Worm (Caenorhabditis elegans) whole organism, L3 larva: ENCODE data around the gene ceh-93.

Experiments used
- R02D3.7 ChIP-seq: fragments of 150-350 bp; optimal IDR thresholded peaks from 2 replicates; lab custom pipeline; 2014; ENCODE audit warnings: missing biosample characterization, missing genetic modification characterization
- ZK546.5 ChIP-seq: sonication (generic microtip); optimal IDR thresholded peaks from 2 replicates; lab custom pipeline; 2017; ENCODE audit warnings: missing biosample characterization, missing genetic modification characterization
- aly-2 ChIP-seq: fragments of 150-350 bp; optimal IDR thresholded peaks from 2 replicates; lab custom pipeline; 2014; ENCODE audit warnings: missing biosample characterization, missing genetic modification characterization
- ama-1 ChIP-seq: fragments of 150-350 bp; optimal IDR thresholded peaks from 2 replicates; lab custom pipeline; 2018
- ceh-16 ChIP-seq: sonication (generic microtip); optimal IDR thresholded peaks from 2 replicates; lab custom pipeline; 2017; ENCODE audit warnings: missing biosample characterization, missing genetic modification characterization
- ceh-28 ChIP-seq: fragments of 150-350 bp; optimal IDR thresholded peaks from 2 replicates; lab custom pipeline; 2014; ENCODE audit warnings: missing biosample characterization, missing genetic modification reagents, missing genetic modification characterization
- ceh-9 ChIP-seq: sonication (generic microtip); optimal IDR thresholded peaks from 2 replicates; lab custom pipeline; 2018; ENCODE audit warnings: missing biosample characterization, missing genetic modification characterization
- daf-12 ChIP-seq: fragments of 150-350 bp; optimal IDR thresholded peaks from 2 replicates; lab custom pipeline; 2014; ENCODE audit warnings: missing biosample characterization, missing genetic modification reagents, missing genetic modification characterization
- elt-1 ChIP-seq: fragments of 150-350 bp; optimal IDR thresholded peaks from 2 replicates; lab custom pipeline; 2014; ENCODE audit warnings: missing biosample characterization, missing genetic modification characterization
- elt-2 ChIP-seq: sonication (generic microtip); optimal IDR thresholded peaks from 2 replicates; lab custom pipeline; 2016; ENCODE audit warnings: missing genetic modification reagents, mild to moderate bottlenecking, missing genetic modification characterization, missing compliant biosample characterization
- elt-3 ChIP-seq, 3 experiments: fragments of 150-350 bp in 1 of 3; sonication (generic microtip) in 2 of 3; optimal IDR thresholded peaks; 2 replicates in 2 of 3; 4 replicates in 1 of 3; lab custom pipeline; 2014 to 2017; ENCODE audit warnings: missing biosample characterization in 3 of 3, missing genetic modification characterization in 3 of 3
- eor-1 ChIP-seq, 2 experiments: fragments of 150-350 bp; optimal IDR thresholded peaks; 2 replicates each; lab custom pipeline; 2014 to 2018; ENCODE audit warnings: missing biosample characterization in 2 of 2, missing genetic modification characterization in 2 of 2
- fkh-10 ChIP-seq: sonication (generic microtip); optimal IDR thresholded peaks from 2 replicates; lab custom pipeline; 2017; ENCODE audit warnings: missing biosample characterization, missing genetic modification reagents, missing genetic modification characterization
- fkh-2 ChIP-seq: fragments of 150-350 bp; optimal IDR thresholded peaks from 2 replicates; lab custom pipeline; 2014; ENCODE audit warnings: missing biosample characterization, missing genetic modification reagents, missing genetic modification characterization
- fos-1 ChIP-seq: fragments of 150-350 bp; optimal IDR thresholded peaks from 2 replicates; lab custom pipeline; 2014; ENCODE audit warnings: missing biosample characterization, missing genetic modification characterization
- jun-1 ChIP-seq: fragments of 150-350 bp; optimal IDR thresholded peaks from 2 replicates; lab custom pipeline; 2014; ENCODE audit warnings: missing biosample characterization, missing genetic modification reagents, missing genetic modification characterization
- lin-15B ChIP-seq: fragments of 150-350 bp; optimal IDR thresholded peaks from 2 replicates; lab custom pipeline; 2014; ENCODE audit warnings: missing biosample characterization, missing genetic modification characterization
- lsy-12 ChIP-seq: sonication (generic microtip); optimal IDR thresholded peaks from 2 replicates; lab custom pipeline; 2016; ENCODE audit warnings: mild to moderate bottlenecking, missing genetic modification characterization, missing compliant biosample characterization
- nhr-11 ChIP-seq: fragments of 150-350 bp; optimal IDR thresholded peaks from 2 replicates; lab custom pipeline; 2014; ENCODE audit warnings: missing biosample characterization, missing genetic modification characterization
- nhr-23 ChIP-seq: fragments of 150-350 bp; optimal IDR thresholded peaks from 2 replicates; lab custom pipeline; 2014; ENCODE audit warnings: missing biosample characterization, missing genetic modification reagents, missing genetic modification characterization
- nhr-25 ChIP-seq: sonication (generic microtip); optimal IDR thresholded peaks from 2 replicates; lab custom pipeline; 2017; ENCODE audit warnings: missing biosample characterization, missing genetic modification characterization
- nhr-43 ChIP-seq: sonication (generic microtip); optimal IDR thresholded peaks from 2 replicates; lab custom pipeline; 2016; ENCODE audit warnings: mild to moderate bottlenecking, missing genetic modification characterization, missing compliant biosample characterization; ENCODE audit not compliant: poor library complexity, severe bottlenecking
- nhr-67 ChIP-seq: fragments of 150-350 bp; optimal IDR thresholded peaks from 2 replicates; lab custom pipeline; 2014; ENCODE audit warnings: missing biosample characterization, missing genetic modification characterization
- nhr-76 ChIP-seq: fragments of 150-350 bp; sonication (generic microtip); optimal IDR thresholded peaks from 5 replicates; lab custom pipeline; 2014; ENCODE audit warnings: missing biosample characterization, missing genetic modification characterization
- nhr-77 ChIP-seq: fragments of 150-350 bp; optimal IDR thresholded peaks from 2 replicates; lab custom pipeline; 2014; ENCODE audit warnings: missing biosample characterization, missing genetic modification characterization
- pqm-1 ChIP-seq: fragments of 150-350 bp; optimal IDR thresholded peaks from 2 replicates; lab custom pipeline; 2017; ENCODE audit warnings: missing biosample characterization, missing genetic modification characterization, inconsistent platforms
- sea-2 ChIP-seq: fragments of 150-350 bp; sonication (generic microtip); optimal IDR thresholded peaks from 4 replicates; lab custom pipeline; 2014; ENCODE audit warnings: missing biosample characterization, missing genetic modification reagents, missing genetic modification characterization
- skn-1 ChIP-seq: fragments of 150-350 bp; optimal IDR thresholded peaks from 2 replicates; lab custom pipeline; 2014; ENCODE audit warnings: missing biosample characterization, missing genetic modification characterization
- snpc-4 ChIP-seq: fragments of 150-350 bp; optimal IDR thresholded peaks from 2 replicates; lab custom pipeline; 2014; ENCODE audit warnings: missing biosample characterization, missing genetic modification characterization
- unc-39 ChIP-seq: sonication (generic microtip); optimal IDR thresholded peaks from 4 replicates; lab custom pipeline; 2017; ENCODE audit warnings: missing biosample characterization, missing genetic modification characterization
- unc-62 ChIP-seq: fragments of 150-350 bp; sonication (generic microtip); optimal IDR thresholded peaks from 4 replicates; lab custom pipeline; 2014; ENCODE audit warnings: missing biosample characterization, missing genetic modification reagents, missing genetic modification characterization
- zag-1 ChIP-seq: fragments of 150-350 bp; optimal IDR thresholded peaks from 2 replicates; lab custom pipeline; 2014; ENCODE audit warnings: missing biosample characterization, missing genetic modification characterization
- ztf-11 ChIP-seq: fragments of 150-350 bp; optimal IDR thresholded peaks from 2 replicates; lab custom pipeline; 2014; ENCODE audit warnings: missing biosample characterization, missing genetic modification characterization
- ztf-4 ChIP-seq: fragments of 150-350 bp; optimal IDR thresholded peaks from 2 replicates; lab custom pipeline; 2014; ENCODE audit warnings: missing biosample characterization, missing genetic modification characterization

The ceh-93 gene

ce11 chrX:410073-410572, 21.5 kb upstream of the ceh-93 start (continued):
- TF ChIP-seq ztf-11: no peak
- no peak for TF ChIP-seq fkh-2 (tag; lab: Kevin White, UChicago)
- peak; percentile 83 for TF ChIP-seq pqm-1
- peak; percentile 78 for TF ChIP-seq R02D3.7 (tag; lab: Kevin White, UChicago)
- TF ChIP-seq nhr-11 (tag; lab: Kevin White, UChicago): peak; percentile 79
- peak; percentile 90 for TF ChIP-seq nhr-25 (tag; lab: Kevin White, UChicago)
- peak; percentile 78 for TF ChIP-seq snpc-4 (tag; lab: Kevin White, UChicago)

- TF ChIP-seq ztf-4 (tag; lab: Kevin White, UChicago) (no peak), jun-1 (no peak), nhr-23 (no peak), skn-1 (tag; lab: Kevin White, UChicago) (no peak)
These were observed 16.0 kb upstream of the ceh-93 start, which contains the start of gene R04A9.1 for ce11 chrX:404597-404996. R04A9.1 (plus strand) TSS chrX:404897.

ce11 chrX:402951-403350, 14.4 kb upstream of the ceh-93 start:
- TF ChIP-seq elt-3 (tag; optimal IDR thresholded peaks at IDR 0.05; lab: Kevin White, UChicago): no peak
- TF ChIP-seq sea-2 (GFP tag; lab: Kevin White, UChicago): no peak
- TF ChIP-seq unc-39 (tag; lab: Kevin White, UChicago): no peak
- no peak for TF ChIP-seq fkh-10 (GFP tag; lab: Kevin White, UChicago)
- TF ChIP-seq ama-1 (lab: Kevin White, UChicago): no peak
- peak; percentile 25 for TF ChIP-seq nhr-23
- TF ChIP-seq jun-1: peak; percentile 12
- no peak for TF ChIP-seq elt-1
- peak; percentile 39 for TF ChIP-seq nhr-43 (tag; lab: Kevin White, UChicago)

DNA sequence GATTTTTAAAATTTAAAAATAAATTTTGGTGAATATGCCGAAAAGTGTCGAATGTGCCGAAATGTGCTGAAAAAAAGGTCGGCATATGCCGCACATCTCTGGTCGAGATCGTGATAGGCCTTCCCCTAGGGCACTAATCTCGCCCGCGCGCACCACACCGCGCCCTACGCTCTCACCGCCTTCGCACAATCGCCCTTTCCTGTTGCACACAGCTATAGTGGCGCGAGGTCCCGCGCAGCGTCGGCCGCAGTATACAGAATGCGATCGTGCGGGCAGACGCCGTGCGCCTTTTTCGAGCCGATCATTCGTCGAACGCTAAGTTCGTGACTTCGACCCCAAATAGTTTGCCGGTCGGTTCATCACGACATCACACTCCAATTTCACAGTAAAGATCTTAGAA, 10.9 kb upstream of the ceh-93 start:
- TF ChIP-seq elt-2 (tag; lab: Kevin White, UChicago) (no peak), fkh-10 (GFP tag; lab: Kevin White, UChicago) (no peak), elt-1 (no peak), fkh-2 (tag; lab: Kevin White, UChicago) (no peak), skn-1 (tag; lab: Kevin White, UChicago) (no peak), nhr-76 (tag; lab: Kevin White, UChicago) (no peak), nhr-43 (tag; lab: Kevin White, UChicago) (no peak), pqm-1 (no peak), nhr-25 (tag; lab: Kevin White, UChicago) (no peak), ceh-9 (tag; lab: Kevin White, UChicago) (no peak), daf-12 (no peak), fos-1 (tag; lab: Kevin White, UChicago) (no peak), zag-1 (tag; lab: Kevin White, UChicago) (no peak), lsy-12 (tag; lab: Kevin White, UChicago) (no peak), ZK546.5 (tag; lab: Kevin White, UChicago) (no peak), eor-1 (tag; optimal IDR thresholded peaks at IDR 0.05; lab: Kevin White, UChicago) (no peak), snpc-4 (tag; lab: Kevin White, UChicago) (no peak)

DNA sequence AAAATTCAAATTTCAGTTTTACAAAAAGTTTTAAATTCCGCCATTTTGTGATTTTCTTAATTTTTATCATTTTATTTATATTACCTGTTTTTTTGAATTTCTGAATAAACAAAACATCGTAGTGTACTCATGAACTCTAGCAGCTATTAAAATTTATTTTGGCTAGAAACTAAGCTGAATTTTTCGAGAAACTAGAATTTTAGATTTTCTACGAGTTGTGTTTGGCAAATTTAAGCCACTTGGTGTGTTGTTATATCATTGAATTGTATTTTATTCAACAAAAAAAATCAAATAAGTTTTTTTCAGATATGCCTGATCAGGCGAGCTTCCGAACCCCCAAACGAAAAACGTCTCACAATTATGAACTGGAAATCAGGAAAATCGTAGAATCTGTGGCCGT, 8.7 kb upstream of the ceh-93 start, which contains the start of gene R04A9.6:
R04A9.6 (plus strand) TSS at position 301 of the 400 bp plus-strand sequence.
- TF ChIP-seq unc-62 (GFP tag; lab: Kevin White, UChicago) (no peak), elt-3 (tag; optimal IDR thresholded peaks at IDR 0.05; lab: Kevin White, UChicago) (no peak), ceh-16 (no peak), ceh-28 (tag; lab: Kevin White, UChicago) (no peak)

DNA sequence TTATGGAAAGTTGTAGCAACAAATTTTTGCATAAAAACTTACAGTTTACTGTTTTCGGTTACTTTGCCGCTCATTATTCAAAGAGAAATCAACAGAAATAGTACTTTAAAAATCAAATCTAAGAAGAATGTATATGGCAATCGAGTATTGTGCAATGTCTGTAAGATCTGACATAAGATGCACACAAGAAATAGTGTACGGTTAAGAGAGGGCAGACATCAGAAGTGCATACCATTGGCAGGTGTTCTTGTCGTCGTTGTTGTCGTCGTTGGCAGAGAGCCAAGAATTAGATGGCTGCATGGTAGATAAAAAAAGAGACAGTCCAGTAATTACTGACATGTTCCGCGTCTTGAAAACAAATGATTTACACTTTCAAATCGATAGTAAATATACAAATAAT, 6.1 kb upstream of the ceh-93 start, which contains the start of gene R04A9.7:
R04A9.7 (minus strand) TSS at position 184 of the 400 bp plus-strand sequence.
- TF ChIP-seq nhr-25 (tag; lab: Kevin White, UChicago) (no peak), aly-2 (tag; lab: Kevin White, UChicago) (no peak), ceh-16 (no peak), ztf-11 (no peak), eor-1 (tag; optimal IDR thresholded peaks at IDR 0.05; lab: Kevin White, UChicago) (no peak), lin-15B (tag; lab: Kevin White, UChicago) (no peak), elt-1 (no peak), skn-1 (tag; lab: Kevin White, UChicago) (no peak), nhr-67 (no peak), nhr-77 (no peak), ztf-4 (tag; lab: Kevin White, UChicago) (no peak), fos-1 (tag; lab: Kevin White, UChicago) (no peak), fkh-10 (GFP tag; lab: Kevin White, UChicago) (no peak), nhr-76 (tag; lab: Kevin White, UChicago) (no peak), daf-12 (no peak)
